Fruit fly (Drosophila melanogaster) whole organism, embryonic: ENCODE measurements around the gene CG31098.

ENCODE experiments used
- Aef1 ChIP-seq: fragments of 200-800 bp; sonication (Bioruptor generic); IDR thresholded peaks from 3 replicates; pipeline ENCODE4 v1.3.6; 2022; ENCODE audit warnings: missing biosample characterization, missing genetic modification characterization
- Asciz ChIP-seq: fragments of 200-800 bp; sonication (Bioruptor generic); optimal IDR thresholded peaks from 2 replicates; lab custom pipeline; 2017; ENCODE audit warnings: missing biosample characterization, mild to moderate bottlenecking, missing genetic modification characterization, missing genetic modification reagents
- CG10267 ChIP-seq: fragments of 200-800 bp; sonication (Bioruptor generic); optimal IDR thresholded peaks from 2 replicates; lab custom pipeline; 2018; ENCODE audit warnings: missing biosample characterization, mild to moderate bottlenecking, missing genetic modification characterization, moderate library complexity
- CG10565 ChIP-seq: fragments of 200-800 bp; sonication (Bioruptor generic); optimal IDR thresholded peaks from 3 replicates; lab custom pipeline; 2016; ENCODE audit warnings: missing biosample characterization, mild to moderate bottlenecking, missing genetic modification characterization
- CG11247 ChIP-seq: fragments of 200-800 bp; sonication (Bioruptor generic); IDR thresholded peaks from 2 replicates; pipeline ENCODE4 v1.3.6; 2022; ENCODE audit warnings: missing biosample characterization, missing genetic modification characterization
- CG12299 ChIP-seq: fragments of 200-800 bp; sonication (Bioruptor generic); optimal IDR thresholded peaks from 2 replicates; lab custom pipeline; 2018; ENCODE audit warnings: missing biosample characterization, mild to moderate bottlenecking, missing genetic modification characterization
- CG13775 ChIP-seq: fragments of 200-800 bp; sonication (Bioruptor generic); optimal IDR thresholded peaks from 3 replicates; lab custom pipeline; 2017; ENCODE audit warnings: missing biosample characterization, mild to moderate bottlenecking, missing genetic modification characterization
- CG14441 ChIP-seq: fragments of 200-800 bp; sonication (Bioruptor generic); IDR thresholded peaks from 2 replicates; pipeline ENCODE4 v1.3.6; 2022; ENCODE audit warnings: missing biosample characterization, missing genetic modification characterization
- CG16779 ChIP-seq: fragments of 200-800 bp; sonication (Bioruptor generic); IDR thresholded peaks from 2 replicates; pipeline ENCODE4 v1.3.6; 2022; ENCODE audit warnings: missing biosample characterization, missing genetic modification characterization
- CG16813 ChIP-seq: fragments of 200-800 bp; sonication (Bioruptor generic); IDR thresholded peaks from 3 replicates; pipeline ENCODE4 v1.3.6; 2022; ENCODE audit warnings: missing biosample characterization, missing genetic modification characterization; ENCODE audit not compliant: partially characterized antibody
- CG17186 ChIP-seq: fragments of 200-800 bp; sonication (Bioruptor generic); optimal IDR thresholded peaks from 3 replicates; lab custom pipeline; 2017; ENCODE audit warnings: missing biosample characterization, missing genetic modification reagents, missing genetic modification characterization
- CG18262 ChIP-seq: fragments of 200-800 bp; optimal IDR thresholded peaks from 3 replicates; lab custom pipeline; 2019; ENCODE audit warnings: missing biosample characterization, mild to moderate bottlenecking, missing genetic modification characterization, moderate library complexity
- CG2199 ChIP-seq: fragments of 200-800 bp; sonication (Bioruptor generic); IDR thresholded peaks from 3 replicates; pipeline ENCODE4 v1.3.6; 2022; ENCODE audit warnings: missing biosample characterization, missing genetic modification characterization
- CG31224 ChIP-seq: fragments of 200-800 bp; sonication (Bioruptor generic); IDR thresholded peaks from 2 replicates; pipeline ENCODE4 v1.3.6; 2022; ENCODE audit warnings: missing biosample characterization, missing genetic modification characterization
- CG32767 ChIP-seq: fragments of 200-800 bp; sonication (Bioruptor generic); IDR thresholded peaks from 2 replicates; pipeline ENCODE4 v1.3.6; 2022; ENCODE audit warnings: missing biosample characterization, missing genetic modification characterization
- CG3281 ChIP-seq: fragments of 200-800 bp; sonication (Bioruptor generic); optimal IDR thresholded peaks from 3 replicates; lab custom pipeline; 2017; ENCODE audit warnings: missing biosample characterization, mild to moderate bottlenecking, missing genetic modification characterization
- CG4854 ChIP-seq: fragments of 200-800 bp; sonication (Bioruptor generic); optimal IDR thresholded peaks from 2 replicates; lab custom pipeline; 2016; ENCODE audit warnings: missing biosample characterization, missing genetic modification characterization, inconsistent platforms
- CG7357 ChIP-seq: fragments of 200-800 bp; sonication (Bioruptor generic); IDR thresholded peaks from 3 replicates; pipeline ENCODE4 v1.3.6; 2022; ENCODE audit warnings: missing biosample characterization, missing genetic modification characterization
- CG7745 ChIP-seq: fragments of 200-800 bp; sonication (Bioruptor generic); optimal IDR thresholded peaks from 2 replicates; lab custom pipeline; 2018; ENCODE audit warnings: missing biosample characterization, mild to moderate bottlenecking, missing genetic modification characterization, moderate library complexity
- CG7963 ChIP-seq: fragments of 200-800 bp; sonication (Bioruptor generic); IDR thresholded peaks from 3 replicates; pipeline ENCODE4 v1.3.6; 2022; ENCODE audit warnings: missing biosample characterization, missing genetic modification characterization; ENCODE audit not compliant: partially characterized antibody
- CTCF ChIP-seq: fragments of 200-800 bp; sonication (Bioruptor generic); optimal IDR thresholded peaks from 2 replicates; lab custom pipeline; 2017; ENCODE audit warnings: missing biosample characterization, mild to moderate bottlenecking, missing genetic modification characterization, moderate library complexity
- Doc2 ChIP-seq: fragments of 200-800 bp; sonication (Bioruptor generic); IDR thresholded peaks from 2 replicates; pipeline ENCODE4 v1.3.6; 2022; ENCODE audit warnings: missing biosample characterization, missing genetic modification characterization
- Fer1 ChIP-seq: fragments of 200-800 bp; sonication (Bioruptor generic); optimal IDR thresholded peaks from 2 replicates; lab custom pipeline; 2017; ENCODE audit warnings: missing biosample characterization, mild to moderate bottlenecking, missing genetic modification characterization
- HHEX ChIP-seq: fragments of 200-800 bp; sonication (Bioruptor generic); optimal IDR thresholded peaks from 3 replicates; lab custom pipeline; 2017; ENCODE audit warnings: missing biosample characterization, mild to moderate bottlenecking, missing genetic modification characterization, missing genetic modification reagents
- HLH4C ChIP-seq: fragments of 200-800 bp; sonication (Bioruptor generic); IDR thresholded peaks from 3 replicates; pipeline ENCODE4 v1.3.6; 2022; ENCODE audit warnings: missing biosample characterization, missing genetic modification characterization; ENCODE audit not compliant: partially characterized antibody
- Hand ChIP-seq: fragments of 200-800 bp; sonication (Bioruptor generic); optimal IDR thresholded peaks from 2 replicates; lab custom pipeline; 2017; ENCODE audit warnings: mild to moderate bottlenecking, missing biosample characterization, missing genetic modification reagents, missing genetic modification characterization
- Jarid2 ChIP-seq: fragments of 200-800 bp; sonication (Bioruptor generic); optimal IDR thresholded peaks from 3 replicates; lab custom pipeline; 2017; ENCODE audit warnings: mild to moderate bottlenecking, missing biosample characterization, missing genetic modification reagents, missing genetic modification characterization
- Lhr ChIP-seq: fragments of 200-800 bp; sonication (Bioruptor generic); optimal IDR thresholded peaks from 3 replicates; lab custom pipeline; 2017; ENCODE audit warnings: mild to moderate bottlenecking, missing biosample characterization, missing genetic modification reagents, missing genetic modification characterization
- Ptx1 ChIP-seq: fragments of 200-800 bp; sonication (Bioruptor generic); IDR thresholded peaks from 2 replicates; pipeline ENCODE4 v1.3.6; 2022; ENCODE audit warnings: missing biosample characterization, missing genetic modification characterization
- Rx ChIP-seq: fragments of 200-800 bp; sonication (Bioruptor generic); IDR thresholded peaks from 2 replicates; pipeline ENCODE4 v1.3.6; 2022; ENCODE audit warnings: missing biosample characterization, missing genetic modification characterization
- Sox102F ChIP-seq: fragments of 200-800 bp; sonication (Bioruptor generic); optimal IDR thresholded peaks from 2 replicates; lab custom pipeline; 2018; ENCODE audit warnings: missing biosample characterization, mild to moderate bottlenecking, missing genetic modification characterization, moderate library complexity
- Sry-δ ChIP-seq: fragments of 200-800 bp; sonication (Bioruptor generic); optimal IDR thresholded peaks from 2 replicates; lab custom pipeline; 2016; ENCODE audit warnings: missing biosample characterization, missing genetic modification characterization
- abd-A ChIP-seq: fragments of 200-800 bp; sonication (Bioruptor generic); optimal IDR thresholded peaks from 3 replicates; lab custom pipeline; 2019; ENCODE audit warnings: missing biosample characterization, mild to moderate bottlenecking, missing genetic modification characterization, moderate library complexity
- ap ChIP-seq: fragments of 200-800 bp; sonication (Bioruptor generic); IDR thresholded peaks from 2 replicates; pipeline ENCODE4 v1.3.6; 2022; ENCODE audit warnings: missing biosample characterization, missing genetic modification characterization
- bigmax ChIP-seq: fragments of 200-800 bp; sonication (Bioruptor generic); optimal IDR thresholded peaks from 2 replicates; lab custom pipeline; 2018; ENCODE audit warnings: missing biosample characterization, mild to moderate bottlenecking, missing genetic modification characterization
- chif ChIP-seq, 2 experiments: fragments of 200-800 bp; sonication (Bioruptor generic); optimal IDR thresholded peaks; 3 replicates each; lab custom pipeline; 2016; ENCODE audit warnings: missing biosample characterization in 2 of 2, missing genetic modification characterization in 2 of 2
- dati ChIP-seq: fragments of 200-800 bp; sonication (Bioruptor generic); IDR thresholded peaks from 2 replicates; pipeline ENCODE4 v1.3.6; 2022; ENCODE audit warnings: missing biosample characterization, missing genetic modification characterization
- dimm ChIP-seq: fragments of 200-800 bp; sonication (Bioruptor generic); IDR thresholded peaks from 2 replicates; pipeline ENCODE4 v1.3.6; 2022; ENCODE audit warnings: missing biosample characterization, missing genetic modification characterization
- gcm ChIP-seq: fragments of 200-800 bp; sonication (Bioruptor generic); optimal IDR thresholded peaks from 2 replicates; lab custom pipeline; 2019; ENCODE audit warnings: missing biosample characterization, mild to moderate bottlenecking, missing genetic modification characterization, moderate library complexity
- gro ChIP-seq: fragments of 200-800 bp; sonication (Bioruptor generic); optimal IDR thresholded peaks from 2 replicates; lab custom pipeline; 2016; ENCODE audit warnings: missing biosample characterization, missing genetic modification characterization
- klu ChIP-seq: fragments of 200-800 bp; sonication (Bioruptor generic); IDR thresholded peaks from 2 replicates; pipeline ENCODE4 v1.3.6; 2022; ENCODE audit warnings: missing biosample characterization, missing genetic modification characterization
- nau ChIP-seq: fragments of 200-800 bp; sonication (Bioruptor generic); optimal IDR thresholded peaks from 3 replicates; lab custom pipeline; 2017; ENCODE audit warnings: missing biosample characterization, mild to moderate bottlenecking, missing genetic modification characterization, missing genetic modification reagents
- odd ChIP-seq: fragments of 200-800 bp; sonication (Bioruptor generic); optimal IDR thresholded peaks from 2 replicates; lab custom pipeline; 2017; ENCODE audit warnings: missing biosample characterization, mild to moderate bottlenecking, missing genetic modification characterization
- pnt ChIP-seq: fragments of 200-800 bp; sonication (Bioruptor generic); optimal IDR thresholded peaks from 3 replicates; lab custom pipeline; 2016; ENCODE audit warnings: missing biosample characterization, missing genetic modification characterization
- row ChIP-seq: fragments of 200-800 bp; sonication (Bioruptor generic); IDR thresholded peaks from 3 replicates; pipeline ENCODE4 v1.3.6; 2022; ENCODE audit warnings: missing biosample characterization, missing genetic modification characterization
- sna ChIP-seq: fragments of 200-800 bp; sonication (Bioruptor generic); IDR thresholded peaks from 2 replicates; pipeline ENCODE4 v1.3.6; 2022; ENCODE audit warnings: missing biosample characterization, missing genetic modification characterization; ENCODE audit not compliant: partially characterized antibody
- vnd ChIP-seq: fragments of 200-800 bp; sonication (Bioruptor generic); IDR thresholded peaks from 3 replicates; pipeline ENCODE4 v1.3.6; 2022; ENCODE audit warnings: missing biosample characterization, missing genetic modification characterization; ENCODE audit not compliant: partially characterized antibody
- zen ChIP-seq: fragments of 200-800 bp; sonication (Bioruptor generic); optimal IDR thresholded peaks from 3 replicates; lab custom pipeline; 2018; ENCODE audit warnings: missing biosample characterization, mild to moderate bottlenecking, missing genetic modification characterization, moderate library complexity
- zfh1 ChIP-seq: fragments of 200-800 bp; sonication (Bioruptor generic); IDR thresholded peaks from 3 replicates; pipeline ENCODE4 v1.3.6; 2022; ENCODE audit warnings: missing biosample characterization, missing genetic modification characterization

CG31098 gene

DNA sequence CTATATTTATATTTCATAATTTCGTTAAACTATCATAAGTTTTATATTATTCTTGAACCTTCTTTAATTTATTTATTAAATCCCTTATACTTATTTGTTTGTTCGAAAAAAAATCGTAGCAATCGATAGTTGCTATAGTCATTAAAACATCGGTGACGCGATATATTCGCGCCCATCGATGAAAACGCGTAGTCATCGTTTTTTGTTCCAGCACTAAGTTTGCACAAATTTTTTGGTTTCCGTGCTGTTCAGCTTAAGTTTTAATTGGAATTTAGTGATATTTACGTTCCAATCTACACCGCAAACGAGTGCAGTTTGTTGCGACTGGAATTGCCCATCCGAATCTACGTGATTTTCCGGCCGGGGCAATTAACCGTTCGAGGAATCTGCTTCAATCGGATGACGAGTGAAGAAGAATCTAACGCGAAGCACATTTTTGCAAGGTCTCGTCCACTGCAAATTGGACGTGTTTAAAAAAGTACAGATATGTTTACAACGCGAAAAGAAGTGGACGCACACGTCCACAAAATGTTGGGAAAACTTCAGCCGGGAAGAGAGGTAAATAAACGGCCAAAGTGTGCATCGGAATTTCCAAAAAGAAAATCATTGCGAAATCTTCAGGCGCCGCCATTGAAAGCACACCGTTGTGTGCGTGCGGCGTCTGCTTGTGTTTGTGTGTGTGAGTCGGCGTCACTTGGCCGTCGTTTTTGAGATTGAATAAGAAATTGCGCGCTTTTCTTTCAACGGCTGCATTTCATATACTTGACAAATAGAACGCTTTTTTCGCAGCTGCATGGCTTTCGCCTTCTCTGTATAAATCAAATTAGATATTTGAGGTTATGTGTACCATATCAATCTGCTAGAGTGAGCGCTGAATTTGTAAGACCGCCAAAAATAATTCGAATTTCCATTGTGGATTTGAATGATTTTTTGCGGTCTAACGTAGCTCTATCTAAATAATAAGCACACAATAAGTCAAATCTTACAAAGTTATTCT, 43.3 kb downstream of the CG31098 start, which contains the start of gene Nup358 (continued):
- TF ChIP-seq CG14441 (GFP tag; lab: Robert Waterston, UW) (no peak), Asciz (GFP tag; lab: Kevin White, UChicago) (no peak), CG10565 (GFP tag; lab: Kevin White, UChicago) (no peak), pnt (GFP tag; lab: Kevin White, UChicago) (no peak), Aef1 (GFP tag; lab: Robert Waterston, UW) (no peak), CG18262 (peak; percentile 25), CG32767 (no peak), gro (GFP tag; lab: Kevin White, UChicago) (no peak), zfh1 (GFP tag; lab: Robert Waterston, UW) (no peak), CG2199 (GFP tag; lab: Robert Waterston, UW) (no peak), CG17186 (GFP tag; lab: Kevin White, UChicago) (peak; percentile 58), CG4854 (GFP tag; lab: Kevin White, UChicago) (no peak), nau (GFP tag; lab: Kevin White, UChicago) (no peak), Hand (GFP tag; lab: Kevin White, UChicago) (no peak), vnd (GFP tag; lab: Robert Waterston, UW) (peak; percentile 97), CG16813 (GFP tag; lab: Robert Waterston, UW) (peak; percentile 98), dimm (no peak), CG7963 (peak; percentile 97), dati (no peak), Doc2 (no peak), Sry-δ (GFP tag; lab: Kevin White, UChicago) (peak; percentile 91), bigmax (peak; percentile 96), Sox102F (GFP tag; lab: Kevin White, UChicago) (no peak), klu (no peak), CG31224 (no peak), Jarid2 (GFP tag; lab: Kevin White, UChicago) (no peak), CG3281 (GFP tag; lab: Kevin White, UChicago) (no peak), row (GFP tag; lab: Robert Waterston, UW) (peak; percentile 64), Fer1 (no peak), CTCF (no peak), CG7357 (no peak), Rx (no peak), sna (GFP tag; lab: Robert Waterston, UW) (peak; percentile 90), CG7745 (tag; lab: Kevin White, UChicago) (no peak), CG12299 (tag; lab: Kevin White, UChicago) (no peak), Lhr (GFP tag; lab: Kevin White, UChicago) (no peak), Ptx1 (no peak), CG16779 (GFP tag; lab: Robert Waterston, UW) (no peak), HHEX (no peak), gcm (GFP tag; lab: Kevin White, UChicago) (no peak), abd-A (tag; lab: Kevin White, UChicago) (no peak), zen (tag; lab: Kevin White, UChicago) (peak; percentile 4), HLH4C (GFP tag; lab: Robert Waterston, UW) (peak; percentile 99), odd (GFP tag; lab: Kevin White, UChicago) (no peak), ap (GFP tag; lab: Robert Waterston, UW) (no peak), CG11247 (GFP tag; lab: Robert Waterston, UW) (no peak), CG10267 (tag; lab: Kevin White, UChicago) (peak; percentile 61), CG13775 (no peak), chif (GFP tag; optimal IDR thresholded peaks at IDR 0.05; lab: Kevin White, UChicago) (no peak)
